Fruit fly (Drosophila melanogaster): ENCODE data around the gene rictor.

- TF ChIP-seq usp (GFP tag; optimal IDR thresholded peaks at IDR 0.05): no peak
- TF ChIP-seq psq (optimal IDR thresholded peaks at IDR 0.05): no peak
- TF ChIP-seq CG8478 (optimal IDR thresholded peaks at IDR 0.05): no peak
- TF ChIP-seq Dll (optimal IDR thresholded peaks at IDR 0.05): no peak
- TF ChIP-seq pan (optimal IDR thresholded peaks at IDR 0.05): no peak
Observed at dm6 chrX:19216671-19217070, 44.4 kb downstream of the rictor start.
